Worm (Caenorhabditis elegans): Measurements from ENCODE around the gene ZK896.5.

DNA sequence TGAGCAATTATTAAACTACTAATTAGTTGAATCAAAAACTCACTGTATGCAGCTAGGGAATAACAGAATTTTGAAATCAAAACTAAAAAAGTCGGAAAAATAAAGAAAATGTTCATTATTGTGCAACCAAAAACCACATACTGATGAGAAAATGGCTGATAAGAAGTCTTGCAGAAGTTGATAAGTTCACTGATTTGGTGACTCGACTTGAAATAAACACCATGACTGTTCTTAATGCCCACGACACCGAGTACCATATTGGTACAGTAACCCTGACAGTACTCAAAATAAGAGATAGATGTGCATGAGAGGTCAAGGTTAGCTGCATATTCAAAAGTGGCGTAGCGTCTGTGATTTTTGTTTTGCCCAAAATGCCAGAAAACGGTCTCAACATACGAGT is 6.6 kb upstream of the ZK896.5 start:
- TF ChIP-seq nhr-12 (tag; optimal IDR thresholded peaks at IDR 0.05) (no peak), snpc-4 (tag; optimal IDR thresholded peaks at IDR 0.05) (no peak), elt-3 (tag; optimal IDR thresholded peaks at IDR 0.05) (no peak), fos-1 (tag; optimal IDR thresholded peaks at IDR 0.05) (peak; percentile 67), mdl-1 (tag; optimal IDR thresholded peaks at IDR 0.05) (no peak)

Measured in whole organism, L2 larva.